Worm (Caenorhabditis elegans) whole organism, early embryonic: ENCODE measurements around the gene C09H5.7.

ENCODE experiments used
- F13C5.2 ChIP-seq: sonication (generic microtip); optimal IDR thresholded peaks from 2 replicates; lab custom pipeline; 2017; ENCODE audit warnings: mild to moderate bottlenecking, missing genetic modification characterization, inconsistent platforms, missing compliant biosample characterization
- ama-1 ChIP-seq: fragments of 150-350 bp; optimal IDR thresholded peaks from 2 replicates; lab custom pipeline; 2014
- ceh-36 ChIP-seq: sonication (generic microtip); optimal IDR thresholded peaks from 2 replicates; lab custom pipeline; 2016; ENCODE audit warnings: missing genetic modification characterization, inconsistent platforms, missing compliant biosample characterization
- flt-1 ChIP-seq: fragments of 200-800 bp; sonication (Bioruptor generic); IDR thresholded peaks from 2 replicates; pipeline ENCODE4 v1.3.6; 2022; ENCODE audit warnings: missing genetic modification characterization, missing compliant biosample characterization
- hmbx-1 ChIP-seq: sonication (generic microtip); optimal IDR thresholded peaks from 2 replicates; lab custom pipeline; 2016; ENCODE audit warnings: mild to moderate bottlenecking, missing genetic modification characterization, missing compliant biosample characterization
- hmg-4 ChIP-seq: fragments of 200-800 bp; sonication (Bioruptor generic); optimal IDR thresholded peaks from 2 replicates; lab custom pipeline; 2018; ENCODE audit warnings: mild to moderate bottlenecking, missing genetic modification characterization, missing compliant biosample characterization
- hnd-1 ChIP-seq: sonication (generic microtip); optimal IDR thresholded peaks from 2 replicates; lab custom pipeline; 2016; ENCODE audit warnings: missing genetic modification characterization, missing compliant biosample characterization

ce11 chrV:8110816-8111215, 25.8 kb upstream of the C09H5.7 start:
- no peak for TF ChIP-seq hnd-1
- TF ChIP-seq ama-1: no peak
- TF ChIP-seq hmbx-1: no peak
- TF ChIP-seq ceh-36: no peak
- no peak for TF ChIP-seq flt-1 (GFP tag; lab: Robert Waterston, UW)
- TF ChIP-seq hmg-4 (GFP tag; lab: Kevin White, UChicago): no peak
- no peak for TF ChIP-seq F13C5.2
